Worm (Caenorhabditis elegans) whole organism, early embryonic: ENCODE data around the gene acs-7.
A peak's percentile ranks its signal among the peaks of the same experiment; 100 is the strongest.

Source experiments
- B0310.2 ChIP-seq: sonication (generic microtip); optimal IDR thresholded peaks from 2 replicates; lab custom pipeline; 2016; ENCODE audit warnings: mild to moderate bottlenecking, missing genetic modification characterization, missing compliant biosample characterization
- F13C5.2 ChIP-seq: sonication (generic microtip); optimal IDR thresholded peaks from 2 replicates; lab custom pipeline; 2017; ENCODE audit warnings: mild to moderate bottlenecking, missing genetic modification characterization, inconsistent platforms, missing compliant biosample characterization
- aly-1 ChIP-seq: sonication (generic microtip); optimal IDR thresholded peaks from 2 replicates; lab custom pipeline; 2016; ENCODE audit warnings: missing genetic modification characterization, missing compliant biosample characterization
- ama-1 ChIP-seq: fragments of 150-350 bp; optimal IDR thresholded peaks from 2 replicates; lab custom pipeline; 2014
- ceh-13 ChIP-seq: fragments of 200-800 bp; sonication (Bioruptor generic); optimal IDR thresholded peaks from 2 replicates; lab custom pipeline; 2018; ENCODE audit warnings: mild to moderate bottlenecking, missing genetic modification characterization, missing compliant biosample characterization
- ceh-36 ChIP-seq: sonication (generic microtip); optimal IDR thresholded peaks from 2 replicates; lab custom pipeline; 2016; ENCODE audit warnings: missing genetic modification characterization, inconsistent platforms, missing compliant biosample characterization
- ets-7 ChIP-seq: sonication (generic microtip); optimal IDR thresholded peaks from 2 replicates; lab custom pipeline; 2016; ENCODE audit warnings: missing genotype, missing genetic modification characterization, missing compliant biosample characterization
- flt-1 ChIP-seq: fragments of 200-800 bp; sonication (Bioruptor generic); IDR thresholded peaks from 2 replicates; pipeline ENCODE4 v1.3.6; 2022; ENCODE audit warnings: missing genetic modification characterization, missing compliant biosample characterization
- hmbx-1 ChIP-seq: sonication (generic microtip); optimal IDR thresholded peaks from 2 replicates; lab custom pipeline; 2016; ENCODE audit warnings: mild to moderate bottlenecking, missing genetic modification characterization, missing compliant biosample characterization
- hmg-4 ChIP-seq: fragments of 200-800 bp; sonication (Bioruptor generic); optimal IDR thresholded peaks from 2 replicates; lab custom pipeline; 2018; ENCODE audit warnings: mild to moderate bottlenecking, missing genetic modification characterization, missing compliant biosample characterization
- hnd-1 ChIP-seq: sonication (generic microtip); optimal IDR thresholded peaks from 2 replicates; lab custom pipeline; 2016; ENCODE audit warnings: missing genetic modification characterization, missing compliant biosample characterization
- pes-1 ChIP-seq: fragments of 200-800 bp; sonication (Bioruptor generic); IDR thresholded peaks from 2 replicates; pipeline ENCODE4 v1.3.6; 2022; ENCODE audit warnings: missing genetic modification reagents, missing genetic modification characterization, missing compliant biosample characterization
- scrt-1 ChIP-seq: fragments of 200-800 bp; sonication (Bioruptor generic); IDR thresholded peaks from 2 replicates; pipeline ENCODE4 v1.3.6; 2022; ENCODE audit warnings: missing genetic modification characterization, missing compliant biosample characterization
- sea-1 ChIP-seq: fragments of 200-800 bp; sonication (Bioruptor generic); conservative IDR thresholded peaks from 2 replicates; pipeline ENCODE4 v1.3.6; 2022; ENCODE audit warnings: missing genetic modification characterization, missing compliant biosample characterization
- tbx-11 ChIP-seq: fragments of 200-800 bp; sonication (Bioruptor generic); IDR thresholded peaks from 2 replicates; pipeline ENCODE4 v1.3.6; 2022; ENCODE audit warnings: missing genetic modification characterization, missing compliant biosample characterization
- tbx-37 ChIP-seq: fragments of 200-800 bp; sonication (Bioruptor generic); conservative IDR thresholded peaks from 2 replicates; pipeline ENCODE4 v1.3.6; 2022; ENCODE audit warnings: missing genetic modification reagents, missing genetic modification characterization, missing compliant biosample characterization
- tra-4 ChIP-seq: sonication (generic microtip); optimal IDR thresholded peaks from 2 replicates; lab custom pipeline; 2017; ENCODE audit warnings: missing genetic modification characterization, missing compliant biosample characterization

Gene acs-7

DNA sequence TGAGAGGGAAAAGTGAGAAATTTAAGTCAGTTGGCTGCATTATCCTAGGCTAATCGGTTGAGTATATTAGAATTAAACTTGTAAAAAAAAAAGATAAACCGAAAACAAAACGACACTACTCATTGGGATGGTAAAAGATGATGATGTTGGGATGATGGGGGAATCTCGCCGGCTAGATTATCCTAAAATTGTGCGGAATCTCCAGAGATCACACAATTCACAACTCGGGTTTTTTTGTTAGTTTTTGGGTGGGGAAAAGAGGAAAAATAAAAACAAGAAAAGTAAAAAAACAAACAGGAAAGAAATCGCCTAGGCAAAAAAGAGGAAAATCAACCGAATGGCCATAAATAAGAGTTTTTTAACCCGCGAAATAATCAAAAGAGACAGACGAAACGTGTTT lies 16.6 kb upstream of the acs-7 start:
- TF ChIP-seq ama-1 (lab: Kevin White, UChicago) (no peak), flt-1 (GFP tag; lab: Robert Waterston, UW) (no peak), tra-4 (no peak), ceh-13 (GFP tag; lab: Kevin White, UChicago) (no peak), scrt-1 (GFP tag; lab: Robert Waterston, UW) (no peak), ceh-36 (tag; lab: Kevin White, UChicago) (no peak), F13C5.2 (tag; lab: Kevin White, UChicago) (no peak), ets-7 (tag; lab: Kevin White, UChicago) (no peak), B0310.2 (tag; lab: Kevin White, UChicago) (no peak), hmg-4 (GFP tag; lab: Kevin White, UChicago) (no peak), tbx-11 (GFP tag; lab: Robert Waterston, UW) (no peak), aly-1 (tag; lab: Kevin White, UChicago) (no peak), hnd-1 (tag; lab: Kevin White, UChicago) (no peak), hmbx-1 (no peak), tbx-37 (GFP tag; lab: Robert Waterston, UW) (no peak), pes-1 (no peak)

DNA sequence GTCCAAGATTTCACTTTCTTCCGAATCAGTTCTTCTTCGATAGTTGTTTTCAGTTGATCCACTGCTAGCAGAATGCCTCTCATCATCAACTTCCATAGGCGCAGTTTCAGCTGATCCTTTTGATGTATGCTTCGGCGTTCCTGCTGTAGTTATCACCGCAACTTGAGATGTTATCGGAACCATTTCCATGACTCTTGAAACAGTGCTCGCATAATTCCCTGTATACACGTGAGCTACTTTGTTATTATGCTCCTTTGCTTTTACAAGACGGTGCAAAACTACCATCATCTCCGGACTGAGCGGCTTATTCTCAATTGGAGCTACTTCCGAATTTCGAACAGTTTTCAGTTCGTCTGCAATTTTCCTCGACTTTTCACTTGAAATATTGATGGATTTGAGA lies 14.7 kb upstream of the acs-7 start:
- TF ChIP-seq pes-1 (no peak), tbx-11 (GFP tag; lab: Robert Waterston, UW) (no peak), tra-4 (no peak), ceh-13 (GFP tag; lab: Kevin White, UChicago) (no peak), B0310.2 (tag; lab: Kevin White, UChicago) (no peak), ama-1 (lab: Kevin White, UChicago) (no peak), tbx-37 (GFP tag; lab: Robert Waterston, UW) (no peak)

DNA sequence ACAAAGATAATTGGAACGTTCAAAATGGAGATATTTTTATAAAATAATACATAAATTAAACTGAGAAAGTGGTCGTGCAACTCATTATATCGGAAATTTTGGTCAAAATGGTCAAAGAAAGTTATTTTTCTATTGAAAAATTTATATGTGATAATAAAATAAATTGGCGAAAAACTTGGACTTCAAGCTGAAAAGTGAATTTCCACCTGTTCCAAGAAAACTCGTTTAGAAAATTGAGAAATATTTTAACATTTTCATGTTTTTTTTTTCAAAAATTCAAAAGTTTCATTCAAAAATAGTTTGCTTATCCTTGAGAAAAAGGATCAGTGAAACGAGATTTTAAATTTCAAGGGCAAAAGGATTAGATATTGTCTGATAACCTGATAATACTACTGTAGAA lies 12.8 kb upstream of the acs-7 start:
- no peak for TF ChIP-seq hnd-1 (tag; lab: Kevin White, UChicago)
- TF ChIP-seq pes-1: no peak
- TF ChIP-seq tbx-37 (GFP tag; lab: Robert Waterston, UW): no peak
- no peak for TF ChIP-seq hmbx-1

DNA sequence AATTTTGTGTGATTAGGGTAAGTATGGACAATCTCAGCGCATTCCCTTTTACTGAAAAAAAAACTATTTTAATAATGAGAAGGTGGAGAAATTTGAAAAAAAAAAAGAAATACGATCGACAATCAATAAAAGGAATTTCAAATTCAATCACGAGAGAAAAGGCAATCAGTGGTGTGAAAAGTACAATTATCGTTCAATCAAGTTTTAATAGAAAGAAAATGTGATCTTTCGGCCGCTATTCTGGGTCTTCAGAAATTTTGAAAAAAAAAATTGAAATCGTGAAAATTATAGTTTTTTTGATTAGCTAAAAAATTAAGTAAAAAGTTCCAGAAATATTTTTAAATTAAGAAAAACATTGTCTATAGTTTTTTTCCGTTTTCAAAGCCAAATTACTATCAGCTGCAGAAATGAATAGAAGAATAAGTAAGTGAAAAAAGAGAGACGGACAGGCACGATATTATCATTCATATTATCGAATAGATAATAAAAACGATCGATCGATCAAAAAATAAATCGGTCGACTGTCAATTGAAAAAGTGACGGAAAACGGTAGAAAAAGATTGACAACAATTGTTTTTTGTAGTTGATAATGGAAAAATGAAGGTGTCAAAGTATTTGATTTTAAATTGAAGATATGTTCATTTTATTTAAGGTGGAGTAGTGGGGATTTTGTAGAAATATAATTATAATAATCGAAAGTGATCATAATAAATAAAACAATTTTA lies 11.6 kb upstream of the acs-7 start, which contains the start of gene gldi-3:
Gene gldi-3, minus strand, starts transcription at position 51 of the 725 bp plus-strand sequence.
- no peak for TF ChIP-seq tbx-11 (GFP tag; lab: Robert Waterston, UW)

DNA sequence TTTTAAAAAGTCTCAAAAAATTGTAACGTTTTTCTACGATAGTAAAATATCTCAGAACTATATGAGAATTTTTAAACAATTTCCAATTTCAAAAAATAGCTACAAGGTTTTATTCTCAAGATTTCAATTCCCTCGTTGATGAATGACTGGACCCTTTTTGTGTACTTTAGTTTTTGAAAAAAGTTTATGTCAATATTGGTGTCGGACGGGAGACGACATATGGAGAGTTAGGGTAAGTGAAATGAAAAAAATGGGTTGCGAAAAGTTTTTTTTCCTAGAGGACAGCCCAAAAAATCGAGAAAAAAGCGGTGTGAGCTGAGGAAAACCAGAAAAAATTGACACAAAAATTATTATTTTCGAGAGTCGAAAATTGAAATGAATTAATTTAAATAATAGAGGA lies 11.0 kb upstream of the acs-7 start:
- TF ChIP-seq F13C5.2 (tag; lab: Kevin White, UChicago) (no peak), hnd-1 (tag; lab: Kevin White, UChicago) (no peak), ets-7 (tag; lab: Kevin White, UChicago) (no peak), tra-4 (no peak), aly-1 (tag; lab: Kevin White, UChicago) (no peak), scrt-1 (GFP tag; lab: Robert Waterston, UW) (no peak), tbx-37 (GFP tag; lab: Robert Waterston, UW) (no peak), hmg-4 (GFP tag; lab: Kevin White, UChicago) (no peak), tbx-11 (GFP tag; lab: Robert Waterston, UW) (no peak), sea-1 (GFP tag; lab: Robert Waterston, UW) (no peak), hmbx-1 (no peak), B0310.2 (tag; lab: Kevin White, UChicago) (no peak)

DNA sequence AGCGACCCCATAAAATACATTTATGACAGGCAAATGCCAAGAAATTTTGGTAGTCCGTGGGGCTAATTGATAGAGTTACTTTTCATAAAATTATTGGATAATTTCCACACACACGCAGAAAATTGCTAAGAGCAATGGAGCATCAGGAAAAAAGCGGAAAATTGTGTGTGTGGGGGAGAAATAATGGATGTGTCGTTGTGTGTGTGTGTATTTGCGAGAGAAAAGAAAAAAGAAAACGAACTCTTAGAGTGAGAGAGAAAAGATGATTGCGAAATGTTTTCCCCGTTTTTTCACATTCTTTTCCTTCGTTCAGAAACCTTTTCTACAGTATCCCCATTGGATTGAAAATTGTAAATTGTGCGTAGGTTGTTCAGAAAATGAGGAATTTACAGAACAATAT lies 10.2 kb upstream of the acs-7 start:
- TF ChIP-seq pes-1: no peak
- no peak for TF ChIP-seq ets-7 (tag; lab: Kevin White, UChicago)
- no peak for TF ChIP-seq hmbx-1

DNA sequence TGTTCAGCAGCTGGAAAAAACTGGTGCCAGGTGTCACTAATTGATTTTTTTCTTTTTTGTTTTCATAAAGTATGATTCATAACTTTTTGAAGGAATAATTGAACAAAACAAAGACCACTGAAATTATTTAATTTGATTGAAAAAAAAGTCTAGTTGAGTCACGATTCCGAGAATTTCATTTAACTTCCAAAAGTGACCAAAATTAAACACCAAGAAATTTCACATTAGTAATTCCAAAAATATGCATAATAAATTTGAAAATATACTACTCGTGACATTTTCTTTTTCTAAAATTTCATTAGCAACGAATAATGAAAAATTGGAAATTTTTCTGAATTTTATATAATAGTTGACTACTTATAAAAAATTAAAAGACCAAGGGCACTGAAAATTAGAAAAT lies 9.8 kb upstream of the acs-7 start:
- no peak for TF ChIP-seq scrt-1 (GFP tag; lab: Robert Waterston, UW)
- no peak for TF ChIP-seq ets-7 (tag; lab: Kevin White, UChicago)
- TF ChIP-seq tbx-11 (GFP tag; lab: Robert Waterston, UW): no peak
- no peak for TF ChIP-seq ceh-36 (tag; lab: Kevin White, UChicago)
- no peak for TF ChIP-seq flt-1 (GFP tag; lab: Robert Waterston, UW)
- TF ChIP-seq hmbx-1: no peak
- TF ChIP-seq tbx-37 (GFP tag; lab: Robert Waterston, UW): no peak
- TF ChIP-seq F13C5.2 (tag; lab: Kevin White, UChicago): no peak
- no peak for TF ChIP-seq tra-4
- TF ChIP-seq ama-1 (lab: Kevin White, UChicago): no peak
- no peak for TF ChIP-seq hmg-4 (GFP tag; lab: Kevin White, UChicago)
- TF ChIP-seq B0310.2 (tag; lab: Kevin White, UChicago): no peak
- TF ChIP-seq aly-1 (tag; lab: Kevin White, UChicago): no peak
- TF ChIP-seq sea-1 (GFP tag; lab: Robert Waterston, UW): no peak
- TF ChIP-seq ceh-13 (GFP tag; lab: Kevin White, UChicago): no peak
- no peak for TF ChIP-seq hnd-1 (tag; lab: Kevin White, UChicago)
- no peak for TF ChIP-seq pes-1

DNA sequence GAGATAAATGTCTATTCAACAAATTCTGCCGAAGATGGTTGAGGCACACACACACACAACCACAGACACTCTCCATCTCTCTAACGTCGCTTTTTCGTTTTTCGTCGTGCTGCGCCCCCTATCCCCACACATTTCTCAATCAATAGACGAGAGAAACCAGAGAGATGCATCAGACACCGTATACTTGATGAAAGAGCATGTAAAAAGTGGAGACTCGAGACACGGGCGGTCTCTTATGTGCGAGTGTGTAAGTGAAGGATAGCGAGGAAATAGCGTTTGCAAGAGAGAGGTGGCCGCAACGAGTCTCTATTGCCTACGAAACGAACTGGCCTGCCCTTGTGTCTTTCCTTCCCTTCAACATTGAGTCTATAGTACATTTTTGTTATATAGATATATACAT lies 9.0 kb upstream of the acs-7 start:
- TF ChIP-seq hmbx-1: no peak
- TF ChIP-seq sea-1 (GFP tag; lab: Robert Waterston, UW): 0 out of 2 replicates have a peak, but pooled peaks have one; percentile 38
- TF ChIP-seq ama-1 (lab: Kevin White, UChicago): no peak
- no peak for TF ChIP-seq tra-4
- TF ChIP-seq ceh-36 (tag; lab: Kevin White, UChicago): no peak
- no peak for TF ChIP-seq scrt-1 (GFP tag; lab: Robert Waterston, UW)
- no peak for TF ChIP-seq tbx-11 (GFP tag; lab: Robert Waterston, UW)
- no peak for TF ChIP-seq aly-1 (tag; lab: Kevin White, UChicago)
- peak; percentile 90 for TF ChIP-seq hmg-4 (GFP tag; lab: Kevin White, UChicago)
- TF ChIP-seq hnd-1 (tag; lab: Kevin White, UChicago): no peak
- peak; percentile 72 for TF ChIP-seq F13C5.2 (tag; lab: Kevin White, UChicago)
